Fruit fly (Drosophila melanogaster) whole organism, embryonic: ENCODE data around the gene Lsd-1.

Experiments used
- ATbp ChIP-seq: fragments of 200-800 bp; sonication (Bioruptor generic); optimal IDR thresholded peaks from 2 replicates; lab custom pipeline; 2017; ENCODE audit warnings: missing biosample characterization, mild to moderate bottlenecking, missing genetic modification characterization, missing genetic modification reagents
- Atf6 ChIP-seq: fragments of 200-800 bp; sonication (Bioruptor generic); IDR thresholded peaks from 2 replicates; pipeline ENCODE4 v1.3.6; 2022; ENCODE audit warnings: missing biosample characterization, missing genetic modification characterization
- Blimp-1 ChIP-seq: fragments of 200-800 bp; sonication (Bioruptor generic); optimal IDR thresholded peaks from 3 replicates; lab custom pipeline; 2018; ENCODE audit warnings: missing biosample characterization, missing genetic modification characterization, mild to moderate bottlenecking, moderate library complexity, missing genetic modification reagents
- CG10209 ChIP-seq: fragments of 200-800 bp; sonication (Bioruptor generic); optimal IDR thresholded peaks from 3 replicates; lab custom pipeline; 2017; ENCODE audit warnings: missing biosample characterization, mild to moderate bottlenecking, missing genetic modification characterization, missing genetic modification reagents
- CG10274 ChIP-seq: fragments of 200-800 bp; sonication (Bioruptor generic); optimal IDR thresholded peaks from 3 replicates; lab custom pipeline; 2017; ENCODE audit warnings: missing biosample characterization, mild to moderate bottlenecking, missing genetic modification characterization
- CG10321 ChIP-seq: fragments of 200-800 bp; sonication (Bioruptor generic); IDR thresholded peaks from 2 replicates; pipeline ENCODE4 v1.3.6; 2022; ENCODE audit warnings: missing biosample characterization, missing genetic modification characterization
- CG11560 ChIP-seq: fragments of 200-800 bp; sonication (Bioruptor generic); IDR thresholded peaks from 3 replicates; pipeline ENCODE4 v1.3.6; 2022; ENCODE audit warnings: missing biosample characterization, missing genetic modification characterization
- CG12659 ChIP-seq: fragments of 200-800 bp; sonication (Bioruptor generic); optimal IDR thresholded peaks from 3 replicates; lab custom pipeline; 2017; ENCODE audit warnings: mild to moderate bottlenecking, missing biosample characterization, missing genetic modification reagents, missing genetic modification characterization
- CG12769 ChIP-seq: fragments of 200-800 bp; sonication (Bioruptor generic); optimal IDR thresholded peaks from 2 replicates; lab custom pipeline; 2019; ENCODE audit warnings: missing biosample characterization, mild to moderate bottlenecking, missing genetic modification characterization, moderate library complexity
- CG13775 ChIP-seq: fragments of 200-800 bp; sonication (Bioruptor generic); optimal IDR thresholded peaks from 3 replicates; lab custom pipeline; 2017; ENCODE audit warnings: missing biosample characterization, mild to moderate bottlenecking, missing genetic modification characterization
- CG15514 ChIP-seq: fragments of 200-800 bp; sonication (Bioruptor generic); optimal IDR thresholded peaks from 3 replicates; lab custom pipeline; 2017; ENCODE audit warnings: missing biosample characterization, missing genetic modification characterization, mild to moderate bottlenecking, moderate library complexity, missing genetic modification reagents
- CG17328 ChIP-seq: fragments of 200-800 bp; sonication (Bioruptor generic); IDR thresholded peaks from 2 replicates; pipeline ENCODE4 v1.3.6; 2022; ENCODE audit warnings: missing biosample characterization, missing genetic modification characterization
- CG17359 ChIP-seq: fragments of 200-800 bp; sonication (Bioruptor generic); optimal IDR thresholded peaks from 3 replicates; lab custom pipeline; 2018; ENCODE audit warnings: missing biosample characterization, mild to moderate bottlenecking, missing genetic modification characterization, moderate library complexity
- CG30403 ChIP-seq: fragments of 200-800 bp; sonication (Bioruptor generic); optimal IDR thresholded peaks from 3 replicates; lab custom pipeline; 2016; ENCODE audit warnings: missing biosample characterization, missing genetic modification characterization
- CG31224 ChIP-seq: fragments of 200-800 bp; sonication (Bioruptor generic); IDR thresholded peaks from 2 replicates; pipeline ENCODE4 v1.3.6; 2022; ENCODE audit warnings: missing biosample characterization, missing genetic modification characterization
- CG6813 ChIP-seq: fragments of 200-800 bp; sonication (Bioruptor generic); optimal IDR thresholded peaks from 2 replicates; lab custom pipeline; 2017; ENCODE audit warnings: missing biosample characterization, missing genetic modification characterization, mild to moderate bottlenecking, moderate library complexity, missing genetic modification reagents
- CG7556 ChIP-seq: fragments of 200-800 bp; sonication (Bioruptor generic); optimal IDR thresholded peaks from 2 replicates; lab custom pipeline; 2017; ENCODE audit warnings: missing biosample characterization, mild to moderate bottlenecking, missing genetic modification characterization
- CG7745 ChIP-seq: fragments of 200-800 bp; sonication (Bioruptor generic); optimal IDR thresholded peaks from 2 replicates; lab custom pipeline; 2018; ENCODE audit warnings: missing biosample characterization, mild to moderate bottlenecking, missing genetic modification characterization, moderate library complexity
- CHES-1-like ChIP-seq: fragments of 200-800 bp; sonication (Bioruptor generic); optimal IDR thresholded peaks from 2 replicates; lab custom pipeline; 2016; ENCODE audit warnings: missing biosample characterization, missing genetic modification characterization
- Chrac-16 ChIP-seq: fragments of 200-800 bp; sonication (Bioruptor generic); optimal IDR thresholded peaks from 3 replicates; lab custom pipeline; 2016; ENCODE audit warnings: missing biosample characterization, missing genetic modification characterization
- Dbx ChIP-seq: fragments of 200-800 bp; sonication (Bioruptor generic); IDR thresholded peaks from 3 replicates; pipeline ENCODE4 v1.3.6; 2022; ENCODE audit warnings: missing biosample characterization, missing genetic modification characterization
- E2f2 ChIP-seq: fragments of 200-800 bp; sonication (Bioruptor generic); IDR thresholded peaks from 2 replicates; pipeline ENCODE4 v1.3.6; 2022; ENCODE audit warnings: missing biosample characterization, missing genetic modification characterization
- Eip74EF ChIP-seq, 2 experiments: fragments of 200-800 bp in 1 of 2; fragments of >200 bp in 1 of 2; sonication (Bioruptor generic) in 1 of 2; optimal IDR thresholded peaks; 2 replicates each; lab custom pipeline; 2017 to 2019; ENCODE audit warnings: missing biosample characterization in 2 of 2, missing genetic modification characterization in 2 of 2, mild to moderate bottlenecking in 1 of 2, moderate library complexity in 1 of 2
- GATAe ChIP-seq: fragments of 200-800 bp; sonication (Bioruptor generic); conservative IDR thresholded peaks from 2 replicates; pipeline ENCODE4 v1.3.6; 2022; ENCODE audit warnings: missing biosample characterization, missing genetic modification characterization
- HmgZ ChIP-seq: fragments of 200-800 bp; sonication (Bioruptor generic); optimal IDR thresholded peaks from 2 replicates; lab custom pipeline; 2018; ENCODE audit warnings: missing biosample characterization, mild to moderate bottlenecking, missing genetic modification characterization
- Hr78 ChIP-seq, 2 experiments: fragments of 200-800 bp in 1 of 2; fragments of >200 bp in 1 of 2; sonication (Bioruptor generic) in 1 of 2; optimal IDR thresholded peaks; 2 replicates each; lab custom pipeline; 2017 to 2019; ENCODE audit warnings: missing biosample characterization in 2 of 2, missing genetic modification characterization in 2 of 2, mild to moderate bottlenecking in 1 of 2, moderate library complexity in 1 of 2
- Jarid2 ChIP-seq: fragments of 200-800 bp; sonication (Bioruptor generic); optimal IDR thresholded peaks from 3 replicates; lab custom pipeline; 2017; ENCODE audit warnings: mild to moderate bottlenecking, missing biosample characterization, missing genetic modification reagents, missing genetic modification characterization
- Nf-YC ChIP-seq: fragments of 200-800 bp; optimal IDR thresholded peaks from 3 replicates; lab custom pipeline; 2019; ENCODE audit warnings: missing biosample characterization, mild to moderate bottlenecking, missing genetic modification characterization, moderate library complexity
- Oli ChIP-seq: fragments of 200-800 bp; sonication (Bioruptor generic); optimal IDR thresholded peaks from 2 replicates; lab custom pipeline; 2018; ENCODE audit warnings: missing biosample characterization, mild to moderate bottlenecking, missing genetic modification characterization, moderate library complexity
- Poxn ChIP-seq: fragments of 200-800 bp; sonication (Bioruptor generic); IDR thresholded peaks from 2 replicates; pipeline ENCODE4 v1.3.6; 2022; ENCODE audit warnings: missing biosample characterization, missing genetic modification characterization
- Ravus ChIP-seq: fragments of 200-800 bp; sonication (Bioruptor generic); IDR thresholded peaks from 2 replicates; pipeline ENCODE4 v1.3.6; 2022; ENCODE audit warnings: missing biosample characterization, missing genetic modification characterization
- Rfx ChIP-seq: fragments of 200-800 bp; sonication (Bioruptor generic); IDR thresholded peaks from 2 replicates; pipeline ENCODE4 v1.3.6; 2022; ENCODE audit warnings: missing biosample characterization, missing genetic modification characterization
- Sox102F ChIP-seq: fragments of 200-800 bp; sonication (Bioruptor generic); optimal IDR thresholded peaks from 2 replicates; lab custom pipeline; 2018; ENCODE audit warnings: missing biosample characterization, mild to moderate bottlenecking, missing genetic modification characterization, moderate library complexity
- Stat92E ChIP-seq, 3 experiments: fragments of >200 bp in 2 of 3; fragments of 200-800 bp in 1 of 3; sonication (Bioruptor generic) in 1 of 3; optimal IDR thresholded peaks; 2 replicates each; lab custom pipeline; 2017 to 2019; ENCODE audit warnings: missing biosample characterization in 3 of 3, missing genetic modification characterization in 3 of 3, mild to moderate bottlenecking in 1 of 3, moderate library complexity in 1 of 3
- abd-A ChIP-seq: fragments of 200-800 bp; sonication (Bioruptor generic); optimal IDR thresholded peaks from 3 replicates; lab custom pipeline; 2019; ENCODE audit warnings: missing biosample characterization, mild to moderate bottlenecking, missing genetic modification characterization, moderate library complexity
- chif ChIP-seq, 2 experiments: fragments of 200-800 bp; sonication (Bioruptor generic); optimal IDR thresholded peaks; 3 replicates each; lab custom pipeline; 2016; ENCODE audit warnings: missing biosample characterization in 2 of 2, missing genetic modification characterization in 2 of 2
- ci ChIP-seq: fragments of 200-800 bp; sonication (Bioruptor generic); IDR thresholded peaks from 3 replicates; pipeline ENCODE4 v1.3.6; 2022; ENCODE audit warnings: missing biosample characterization, missing genetic modification characterization
- disco-r ChIP-seq: fragments of 200-800 bp; sonication (Bioruptor generic); optimal IDR thresholded peaks from 2 replicates; lab custom pipeline; 2016; ENCODE audit warnings: missing biosample characterization, missing genetic modification characterization
- dysf ChIP-seq: fragments of 200-800 bp; sonication (Bioruptor generic); IDR thresholded peaks from 3 replicates; pipeline ENCODE4 v1.3.6; 2022; ENCODE audit warnings: missing biosample characterization, missing genetic modification characterization
- grau ChIP-seq: fragments of 200-800 bp; optimal IDR thresholded peaks from 3 replicates; lab custom pipeline; 2019; ENCODE audit warnings: missing biosample characterization, mild to moderate bottlenecking, missing genetic modification characterization, moderate library complexity
- hbn ChIP-seq: fragments of 200-800 bp; sonication (Bioruptor generic); IDR thresholded peaks from 2 replicates; pipeline ENCODE4 v1.3.6; 2022; ENCODE audit warnings: missing biosample characterization, missing genetic modification characterization; ENCODE audit not compliant: partially characterized antibody
- nerfin-1 ChIP-seq: fragments of 200-800 bp; sonication (Bioruptor generic); optimal IDR thresholded peaks from 3 replicates; lab custom pipeline; 2019; ENCODE audit warnings: missing biosample characterization, mild to moderate bottlenecking, missing genetic modification characterization, moderate library complexity
- repo ChIP-seq: fragments of 200-800 bp; sonication (Bioruptor generic); optimal IDR thresholded peaks from 2 replicates; lab custom pipeline; 2016; ENCODE audit warnings: missing biosample characterization, missing genetic modification characterization
- tll ChIP-seq, 2 experiments: fragments of 200-800 bp in 1 of 2; fragments of >200 bp in 1 of 2; sonication (Bioruptor generic) in 1 of 2; optimal IDR thresholded peaks; 2 replicates each; lab custom pipeline; 2017 to 2019; ENCODE audit warnings: missing biosample characterization in 2 of 2, missing genetic modification characterization in 2 of 2, mild to moderate bottlenecking in 1 of 2, moderate library complexity in 1 of 2
- vfl ChIP-seq: fragments of 200-800 bp; sonication (Bioruptor generic); optimal IDR thresholded peaks from 2 replicates; lab custom pipeline; 2016; ENCODE audit warnings: missing biosample characterization, missing genetic modification characterization
- zfh2 ChIP-seq: fragments of 200-800 bp; sonication (Bioruptor generic); optimal IDR thresholded peaks from 2 replicates; lab custom pipeline; 2016; ENCODE audit warnings: missing biosample characterization, missing genetic modification characterization

Gene Lsd-1

DNA sequence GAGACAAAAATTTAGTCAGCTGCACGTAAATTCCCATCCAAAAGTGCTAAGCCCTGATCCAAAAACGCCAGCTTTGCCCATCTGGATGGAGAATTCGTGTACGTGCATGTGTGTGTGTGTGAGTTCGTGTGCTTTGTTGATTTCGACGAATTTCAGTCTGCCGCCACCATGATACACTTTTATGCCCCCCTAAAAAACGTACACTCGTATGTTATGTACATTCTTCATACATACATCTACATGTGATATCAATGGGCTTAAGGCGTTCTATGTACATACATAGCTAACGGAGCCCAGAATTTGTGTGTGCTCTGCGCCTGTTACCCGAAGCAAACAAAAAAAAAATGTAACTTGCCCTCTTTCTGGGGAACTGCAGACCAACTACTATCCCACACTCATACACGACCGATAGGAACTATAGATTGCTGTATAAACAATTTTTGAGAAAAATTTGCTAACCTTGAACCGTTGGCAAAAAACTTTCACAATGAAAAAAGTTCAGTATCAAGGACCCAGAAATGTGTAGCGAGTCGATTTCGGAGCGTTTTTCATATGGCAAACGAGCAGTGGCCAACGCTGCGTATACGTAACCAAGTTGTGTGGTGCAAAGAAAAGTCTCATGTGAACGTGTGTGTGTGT is 37.8 kb upstream of the Lsd-1 start (continued):
- TF ChIP-seq ci (GFP tag; lab: Robert Waterston, UW) (peak; percentile 50; the same call in 2 of the 3 replicates), CG15514 (GFP tag; lab: Kevin White, UChicago) (peak; percentile 40), HmgZ (tag; lab: Kevin White, UChicago) (peak; percentile 68), grau (tag; lab: Kevin White, UChicago) (no peak), ATbp (GFP tag; lab: Kevin White, UChicago) (peak; percentile 39), CG13775 (GFP tag; lab: Kevin White, UChicago) (peak; percentile 11), nerfin-1 (tag; lab: Kevin White, UChicago) (no peak), CG12769 (tag; lab: Kevin White, UChicago) (peak; percentile 55), tll (GFP tag; optimal IDR thresholded peaks at IDR 0.05; lab: Kevin White, UChicago) (no peak), abd-A (peak; percentile 71), Atf6 (GFP tag; lab: Robert Waterston, UW) (peak; percentile 49; the same call in 1 of the 2 replicates), Stat92E (GFP tag; optimal IDR thresholded peaks at IDR 0.05; lab: Kevin White, UChicago) (no peak), CG17359 (tag; lab: Kevin White, UChicago) (peak; percentile 18)

DNA sequence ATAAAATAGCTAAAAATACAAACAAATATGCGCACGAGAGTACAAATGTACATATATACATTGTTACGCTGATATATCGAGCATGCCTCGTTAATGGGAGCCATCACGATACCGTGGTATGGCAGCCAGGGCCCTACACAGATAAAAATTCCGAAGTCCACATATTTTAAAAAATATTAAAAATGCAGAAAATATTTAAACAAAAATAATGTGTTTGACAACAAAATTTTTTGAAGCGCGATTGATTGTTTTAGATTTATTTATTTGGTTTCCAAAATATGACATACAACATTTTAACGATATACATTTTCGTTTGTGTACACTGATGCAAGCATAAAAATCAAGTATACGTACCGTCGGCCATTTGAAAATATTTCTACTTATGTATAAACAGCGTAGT is 36.9 kb upstream of the Lsd-1 start:
- TF ChIP-seq CG17328 (GFP tag; lab: Robert Waterston, UW), result peak; percentile 67
- peak; percentile 81 for TF ChIP-seq Sox102F (GFP tag; lab: Kevin White, UChicago)
- TF ChIP-seq chif (GFP tag; optimal IDR thresholded peaks at IDR 0.05; lab: Kevin White, UChicago), result peak; percentile 45 to 57
- TF ChIP-seq CG10274, result peak; percentile 27
- TF ChIP-seq hbn (GFP tag; lab: Robert Waterston, UW), result no peak
- peak; percentile 56; the same call in 1 of the 2 replicates for TF ChIP-seq E2f2 (GFP tag; lab: Robert Waterston, UW)
- TF ChIP-seq Jarid2 (GFP tag; lab: Kevin White, UChicago), result peak; percentile 60
- TF ChIP-seq CG7745 (tag; lab: Kevin White, UChicago), result no peak
- peak; percentile 86 for TF ChIP-seq CG12659 (GFP tag; lab: Kevin White, UChicago)
- peak; percentile 55 for TF ChIP-seq Ravus
- peak; percentile 86 for TF ChIP-seq CG30403 (GFP tag; lab: Kevin White, UChicago)
- TF ChIP-seq Rfx (GFP tag; lab: Robert Waterston, UW), result peak; percentile 91
- TF ChIP-seq Poxn (GFP tag; lab: Robert Waterston, UW), result no peak; the same call in 1 of the 2 replicates
- TF ChIP-seq Blimp-1 (GFP tag; lab: Kevin White, UChicago), result peak; percentile 57
- peak; percentile 92 for TF ChIP-seq Dbx (GFP tag; lab: Robert Waterston, UW)
- TF ChIP-seq CG11560 (tag; lab: Robert Waterston, UW), result peak; percentile 58; the same call in 2 of the 3 replicates
- TF ChIP-seq CG7556 (GFP tag; lab: Kevin White, UChicago), result peak; percentile 82
- peak; percentile 53 for TF ChIP-seq CG10321
- peak in 1 of 2 experiments; percentile 50 for TF ChIP-seq Eip74EF (GFP tag; optimal IDR thresholded peaks at IDR 0.05; lab: Kevin White, UChicago)
- peak; percentile 35 for TF ChIP-seq Nf-YC (tag; lab: Kevin White, UChicago)
- TF ChIP-seq CG31224 (GFP tag; lab: Robert Waterston, UW), result peak; percentile 78
- peak; percentile 45 for TF ChIP-seq disco-r (GFP tag; lab: Kevin White, UChicago)
- TF ChIP-seq Chrac-16, result peak; percentile 56
- peak; percentile 87 for TF ChIP-seq dysf (GFP tag; lab: Robert Waterston, UW)
- peak; percentile 76 for TF ChIP-seq Oli (tag; lab: Kevin White, UChicago)
- no peak for TF ChIP-seq Hr78 (GFP tag; optimal IDR thresholded peaks at IDR 0.05; lab: Kevin White, UChicago)
- TF ChIP-seq repo (GFP tag; lab: Kevin White, UChicago), result peak; percentile 13
- TF ChIP-seq GATAe, result peak; percentile 74
- peak; percentile 58 for TF ChIP-seq CHES-1-like (GFP tag; lab: Kevin White, UChicago)
- TF ChIP-seq CG10209 (GFP tag; lab: Kevin White, UChicago), result peak; percentile 75
- peak; percentile 86 for TF ChIP-seq zfh2 (GFP tag; lab: Kevin White, UChicago)
- peak; percentile 65 for TF ChIP-seq CG6813 (GFP tag; lab: Kevin White, UChicago)
- TF ChIP-seq vfl, result peak; percentile 81
- TF ChIP-seq HmgZ (tag; lab: Kevin White, UChicago), result peak; percentile 77
